Worm (Caenorhabditis elegans) whole organism, late embryonic: ENCODE measurements around the gene srr-3.

Source experiments
- K09A11.1 ChIP-seq: sonication (generic microtip); optimal IDR thresholded peaks from 2 replicates; lab custom pipeline; 2017; ENCODE audit warnings: antibody characterized with exemption, mild to moderate bottlenecking, missing genetic modification characterization, missing compliant biosample characterization; ENCODE audit not compliant: insufficient read depth
- T23F11.4 ChIP-seq: fragments of 200-800 bp; sonication (Bioruptor generic); optimal IDR thresholded peaks from 2 replicates; lab custom pipeline; 2018; ENCODE audit warnings: mild to moderate bottlenecking, missing genetic modification characterization, missing compliant biosample characterization
- ama-1 ChIP-seq: fragments of 150-350 bp; optimal IDR thresholded peaks from 2 replicates; lab custom pipeline; 2014
- ceh-22 ChIP-seq: sonication (generic microtip); optimal IDR thresholded peaks from 2 replicates; lab custom pipeline; 2017; ENCODE audit warnings: missing biosample characterization, missing genetic modification characterization
- fkh-6 ChIP-seq: sonication (generic microtip); optimal IDR thresholded peaks from 2 replicates; lab custom pipeline; 2016; ENCODE audit warnings: missing genetic modification characterization, missing compliant biosample characterization
- hlh-13 ChIP-seq: fragments of 200-800 bp; sonication (Bioruptor generic); optimal IDR thresholded peaks from 2 replicates; lab custom pipeline; 2018; ENCODE audit warnings: mild to moderate bottlenecking, missing genetic modification characterization, missing compliant biosample characterization
- hlh-30 ChIP-seq: sonication (generic microtip); optimal IDR thresholded peaks from 2 replicates; lab custom pipeline; 2017; ENCODE audit warnings: antibody characterized with exemption, missing genetic modification characterization, missing compliant biosample characterization; ENCODE audit not compliant: insufficient read depth
- hlh-6 ChIP-seq: sonication (generic microtip); optimal IDR thresholded peaks from 2 replicates; lab custom pipeline; 2016; ENCODE audit warnings: missing genotype, missing genetic modification characterization, missing compliant biosample characterization
- nfya-1 ChIP-seq: sonication (generic microtip); optimal IDR thresholded peaks from 2 replicates; lab custom pipeline; 2017; ENCODE audit warnings: missing genetic modification characterization, mild to moderate bottlenecking, missing compliant biosample characterization, antibody characterized with exemption, moderate library complexity
- nhr-11 ChIP-seq: fragments of 150-350 bp; optimal IDR thresholded peaks from 2 replicates; lab custom pipeline; 2014; ENCODE audit warnings: missing biosample characterization, missing genetic modification characterization
- rnt-1 ChIP-seq: sonication (generic microtip); optimal IDR thresholded peaks from 2 replicates; lab custom pipeline; 2016; ENCODE audit warnings: missing genetic modification characterization, missing compliant biosample characterization
- tbx-2 ChIP-seq: sonication (generic microtip); optimal IDR thresholded peaks from 2 replicates; lab custom pipeline; 2016; ENCODE audit warnings: missing genetic modification characterization, missing compliant biosample characterization
- unc-42 ChIP-seq: sonication (generic microtip); optimal IDR thresholded peaks from 2 replicates; lab custom pipeline; 2016; ENCODE audit warnings: missing genotype, missing genetic modification characterization, missing compliant biosample characterization
- zip-5 ChIP-seq: sonication (generic microtip); optimal IDR thresholded peaks from 2 replicates; lab custom pipeline; 2016; ENCODE audit warnings: missing genetic modification characterization, missing compliant biosample characterization

- no peak for TF ChIP-seq hlh-30 (tag; lab: Kevin White, UChicago)
- TF ChIP-seq ceh-22 (tag; lab: Kevin White, UChicago) = no peak
- no peak for TF ChIP-seq tbx-2
- TF ChIP-seq zip-5 (tag; lab: Kevin White, UChicago) = no peak
- no peak for TF ChIP-seq hlh-13 (GFP tag; lab: Kevin White, UChicago)
- TF ChIP-seq rnt-1 = no peak
- TF ChIP-seq T23F11.4 (GFP tag; lab: Kevin White, UChicago) = no peak
- no peak for TF ChIP-seq ama-1 (lab: Kevin White, UChicago)
- TF ChIP-seq hlh-6 (tag; lab: Kevin White, UChicago) = no peak
- no peak for TF ChIP-seq nhr-11
- TF ChIP-seq K09A11.1 = no peak
- TF ChIP-seq fkh-6 (tag; lab: Kevin White, UChicago) = no peak
- TF ChIP-seq nfya-1 = peak; percentile 77
- no peak for TF ChIP-seq unc-42 (tag; lab: Kevin White, UChicago)
Observed at ce11 chrV:16540657-16541056, 32.1 kb upstream of the srr-3 start.
